Fruit fly (Drosophila melanogaster) whole organism, prepupa: ENCODE results near the gene gry.

ENCODE experiments used
- Blimp-1 ChIP-seq: fragments of 200-800 bp; sonication (Bioruptor generic); optimal IDR thresholded peaks from 3 replicates; lab custom pipeline; 2017; ENCODE audit warnings: missing biosample characterization, missing genetic modification characterization, mild to moderate bottlenecking, moderate library complexity, missing genetic modification reagents
- CG10631 ChIP-seq: fragments of 200-800 bp; sonication (Bioruptor generic); optimal IDR thresholded peaks from 2 replicates; lab custom pipeline; 2016; ENCODE audit warnings: missing biosample characterization, missing genetic modification characterization
- CG10669 ChIP-seq: fragments of 200-800 bp; sonication (Bioruptor generic); optimal IDR thresholded peaks from 3 replicates; lab custom pipeline; 2018; ENCODE audit warnings: missing biosample characterization, mild to moderate bottlenecking, missing genetic modification characterization, moderate library complexity
- CG11294 ChIP-seq: fragments of 200-800 bp; sonication (Bioruptor generic); IDR thresholded peaks from 2 replicates; pipeline ENCODE4 v1.3.6; 2022; ENCODE audit warnings: missing biosample characterization, missing genetic modification characterization
- CG11762 ChIP-seq: fragments of 200-800 bp; sonication (Bioruptor generic); optimal IDR thresholded peaks from 3 replicates; lab custom pipeline; 2016; ENCODE audit warnings: missing biosample characterization, missing genetic modification characterization; ENCODE audit not compliant: insufficient read depth
- CG11902 ChIP-seq: fragments of 200-800 bp; sonication (Bioruptor generic); optimal IDR thresholded peaks from 3 replicates; lab custom pipeline; 2016; ENCODE audit warnings: missing biosample characterization, missing genetic modification characterization
- CG15336 ChIP-seq: fragments of 200-800 bp; sonication (Bioruptor generic); IDR thresholded peaks from 2 replicates; pipeline ENCODE4 v1.3.6; 2022; ENCODE audit warnings: missing biosample characterization, missing genetic modification characterization
- CG1621 ChIP-seq: fragments of 200-800 bp; sonication (Bioruptor generic); optimal IDR thresholded peaks from 3 replicates; lab custom pipeline; 2018; ENCODE audit warnings: missing biosample characterization, mild to moderate bottlenecking, missing genetic modification characterization
- CG3032 ChIP-seq: fragments of 200-800 bp; optimal IDR thresholded peaks from 2 replicates; lab custom pipeline; 2019; ENCODE audit warnings: missing biosample characterization, mild to moderate bottlenecking, missing genetic modification characterization, moderate library complexity
- CG31627 ChIP-seq: fragments of 200-800 bp; sonication (Bioruptor generic); optimal IDR thresholded peaks from 3 replicates; lab custom pipeline; 2016; ENCODE audit warnings: missing biosample characterization, missing genetic modification characterization
- CG32006 ChIP-seq: fragments of 200-800 bp; sonication (Bioruptor generic); optimal IDR thresholded peaks from 3 replicates; lab custom pipeline; 2017; ENCODE audit warnings: missing biosample characterization, mild to moderate bottlenecking, missing genetic modification characterization
- CG34406 ChIP-seq: fragments of 200-800 bp; sonication (Bioruptor generic); optimal IDR thresholded peaks from 3 replicates; lab custom pipeline; 2016; ENCODE audit warnings: missing biosample characterization, missing genetic modification characterization
- CG3919 ChIP-seq: fragments of 200-800 bp; sonication (Bioruptor generic); optimal IDR thresholded peaks from 3 replicates; lab custom pipeline; 2016; ENCODE audit warnings: missing biosample characterization, missing genetic modification characterization
- CG6792 ChIP-seq: fragments of 200-800 bp; sonication (Bioruptor generic); optimal IDR thresholded peaks from 3 replicates; lab custom pipeline; 2016; ENCODE audit warnings: missing biosample characterization, missing genetic modification characterization
- CG6808 ChIP-seq: fragments of 200-800 bp; sonication (Bioruptor generic); optimal IDR thresholded peaks from 3 replicates; lab custom pipeline; 2017; ENCODE audit warnings: missing biosample characterization, missing genetic modification characterization, mild to moderate bottlenecking, moderate library complexity, missing genetic modification reagents
- CG6854 ChIP-seq: fragments of 200-800 bp; sonication (Bioruptor generic); optimal IDR thresholded peaks from 2 replicates; lab custom pipeline; 2017; ENCODE audit warnings: missing biosample characterization, mild to moderate bottlenecking, missing genetic modification characterization
- CG7368 ChIP-seq: fragments of 200-800 bp; sonication (Bioruptor generic); optimal IDR thresholded peaks from 3 replicates; lab custom pipeline; 2016; ENCODE audit warnings: missing biosample characterization, missing genetic modification characterization
- CG8119 ChIP-seq: fragments of 200-800 bp; sonication (Bioruptor generic); IDR thresholded peaks from 3 replicates; pipeline ENCODE4 v1.3.6; 2022; ENCODE audit warnings: missing biosample characterization, missing genetic modification characterization
- CG8319 ChIP-seq: fragments of 200-800 bp; sonication (Bioruptor generic); optimal IDR thresholded peaks from 3 replicates; lab custom pipeline; 2016; ENCODE audit warnings: missing biosample characterization, missing genetic modification characterization
- CG8632 ChIP-seq: fragments of 200-800 bp; sonication (Bioruptor generic); optimal IDR thresholded peaks from 3 replicates; lab custom pipeline; 2016; ENCODE audit warnings: missing biosample characterization, missing genetic modification characterization
- Eip75B ChIP-seq: fragments of 200-800 bp; sonication (Bioruptor generic); optimal IDR thresholded peaks from 3 replicates; lab custom pipeline; 2016; ENCODE audit warnings: missing biosample characterization, missing genetic modification characterization
- Eip78C ChIP-seq: fragments of 200-800 bp; sonication (Bioruptor generic); peaks from one replicate; lab custom pipeline; 2016; ENCODE audit warnings: missing biosample characterization, missing genetic modification characterization
- Eip93F ChIP-seq: fragments of 200-800 bp; sonication (Bioruptor generic); optimal IDR thresholded peaks from 2 replicates; lab custom pipeline; 2016; ENCODE audit warnings: missing biosample characterization, mild to moderate bottlenecking, missing genetic modification characterization
- Ets21C ChIP-seq: fragments of 200-800 bp; sonication (Bioruptor generic); optimal IDR thresholded peaks from 3 replicates; lab custom pipeline; 2016; ENCODE audit warnings: missing biosample characterization, missing genetic modification characterization
- Ets96B ChIP-seq: fragments of 200-800 bp; optimal IDR thresholded peaks from 2 replicates; lab custom pipeline; 2019; ENCODE audit warnings: missing biosample characterization, mild to moderate bottlenecking, missing genetic modification characterization, moderate library complexity
- Hr38 ChIP-seq: sonication (Bioruptor generic); optimal IDR thresholded peaks from 2 replicates; lab custom pipeline; 2016; ENCODE audit warnings: missing biosample characterization, missing genetic modification characterization
- Hr39 ChIP-seq: fragments of 200-800 bp; sonication (Bioruptor generic); optimal IDR thresholded peaks from 2 replicates; lab custom pipeline; 2016; ENCODE audit warnings: missing biosample characterization, missing genetic modification characterization
- Hr4 ChIP-seq: fragments of 200-800 bp; sonication (Bioruptor generic); optimal IDR thresholded peaks from 3 replicates; lab custom pipeline; 2016; ENCODE audit warnings: missing biosample characterization, missing genetic modification characterization
- Lpt ChIP-seq: fragments of 200-800 bp; sonication (Bioruptor generic); optimal IDR thresholded peaks from 3 replicates; lab custom pipeline; 2016; ENCODE audit warnings: missing biosample characterization, missing genetic modification characterization
- Met ChIP-seq: fragments of 200-800 bp; sonication (Bioruptor generic); optimal IDR thresholded peaks from 3 replicates; lab custom pipeline; 2016; ENCODE audit warnings: missing biosample characterization, missing genetic modification characterization
- Smox ChIP-seq: fragments of 200-800 bp; sonication (Bioruptor generic); optimal IDR thresholded peaks from 3 replicates; lab custom pipeline; 2016; ENCODE audit warnings: missing biosample characterization, missing genetic modification characterization
- Sox102F ChIP-seq: fragments of 200-800 bp; sonication (Bioruptor generic); optimal IDR thresholded peaks from 2 replicates; lab custom pipeline; 2016; ENCODE audit warnings: missing biosample characterization, mild to moderate bottlenecking, missing genetic modification characterization
- Sox14 ChIP-seq: fragments of 200-800 bp; sonication (Bioruptor generic); optimal IDR thresholded peaks from 3 replicates; lab custom pipeline; 2016; ENCODE audit warnings: missing biosample characterization, missing genetic modification characterization
- Sox15 ChIP-seq: fragments of 200-800 bp; sonication (Bioruptor generic); optimal IDR thresholded peaks from 3 replicates; lab custom pipeline; 2016; ENCODE audit warnings: missing biosample characterization, missing genetic modification characterization
- achi ChIP-seq: fragments of 200-800 bp; sonication (Bioruptor generic); optimal IDR thresholded peaks from 3 replicates; lab custom pipeline; 2016; ENCODE audit warnings: missing biosample characterization, missing genetic modification characterization
- acj6 ChIP-seq: fragments of 200-800 bp; sonication (Bioruptor generic); optimal IDR thresholded peaks from 3 replicates; lab custom pipeline; 2016; ENCODE audit warnings: missing biosample characterization, missing genetic modification characterization
- cyc ChIP-seq: fragments of 200-800 bp; sonication (Bioruptor generic); optimal IDR thresholded peaks from 3 replicates; lab custom pipeline; 2016; ENCODE audit warnings: missing biosample characterization, missing genetic modification characterization
- dac ChIP-seq: fragments of 200-800 bp; sonication (Bioruptor generic); optimal IDR thresholded peaks from 2 replicates; lab custom pipeline; 2017; ENCODE audit warnings: missing biosample characterization, mild to moderate bottlenecking, missing genetic modification characterization
- dsx ChIP-seq: fragments of 200-800 bp; optimal IDR thresholded peaks from 3 replicates; lab custom pipeline; 2019; ENCODE audit warnings: missing biosample characterization, mild to moderate bottlenecking, missing genetic modification characterization, moderate library complexity; ENCODE audit not compliant: poor library complexity, severe bottlenecking
- eg ChIP-seq: fragments of 200-800 bp; sonication (Bioruptor generic); IDR thresholded peaks from 3 replicates; pipeline ENCODE4 v1.3.6; 2022; ENCODE audit warnings: missing biosample characterization, missing genetic modification characterization
- fd59A ChIP-seq: fragments of 200-800 bp; sonication (Bioruptor generic); optimal IDR thresholded peaks from 2 replicates; lab custom pipeline; 2017; ENCODE audit warnings: missing biosample characterization, mild to moderate bottlenecking, missing genetic modification characterization, missing genetic modification reagents
- fd85E ChIP-seq: fragments of 200-800 bp; sonication (Bioruptor generic); optimal IDR thresholded peaks from 3 replicates; lab custom pipeline; 2016; ENCODE audit warnings: missing biosample characterization, missing genetic modification characterization
- lz ChIP-seq: fragments of 200-800 bp; sonication (Bioruptor generic); optimal IDR thresholded peaks from 3 replicates; lab custom pipeline; 2016; ENCODE audit warnings: missing biosample characterization, missing genetic modification characterization
- net ChIP-seq: fragments of 200-800 bp; sonication (Bioruptor generic); optimal IDR thresholded peaks from 3 replicates; lab custom pipeline; 2016; ENCODE audit warnings: missing biosample characterization, missing genetic modification characterization
- pdm3 ChIP-seq: fragments of 200-800 bp; sonication (Bioruptor generic); optimal IDR thresholded peaks from 3 replicates; lab custom pipeline; 2016; ENCODE audit warnings: missing biosample characterization, missing genetic modification characterization
- salr ChIP-seq, 2 experiments: fragments of 200-800 bp; sonication (Bioruptor generic); optimal IDR thresholded peaks; 3 replicates each; lab custom pipeline; 2016 to 2018; ENCODE audit warnings: missing biosample characterization in 2 of 2, missing genetic modification characterization in 2 of 2, mild to moderate bottlenecking in 1 of 2
- spab ChIP-seq: fragments of 200-800 bp; sonication (Bioruptor generic); optimal IDR thresholded peaks from 2 replicates; lab custom pipeline; 2017; ENCODE audit warnings: missing biosample characterization, mild to moderate bottlenecking, missing genetic modification characterization, missing genetic modification reagents
- ss ChIP-seq, 2 experiments: fragments of 200-800 bp; sonication (Bioruptor generic); optimal IDR thresholded peaks; 2 replicates in 1 of 2; 3 replicates in 1 of 2; lab custom pipeline; 2017 to 2018; ENCODE audit warnings: mild to moderate bottlenecking in 2 of 2, missing biosample characterization in 2 of 2, missing genetic modification characterization in 2 of 2, moderate library complexity in 1 of 2
- svp ChIP-seq: fragments of 200-800 bp; sonication (Bioruptor generic); peaks from one replicate; lab custom pipeline; 2016; ENCODE audit warnings: missing biosample characterization, missing genetic modification characterization
- topi ChIP-seq: fragments of 200-800 bp; sonication (Bioruptor generic); optimal IDR thresholded peaks from 3 replicates; lab custom pipeline; 2016; ENCODE audit warnings: missing biosample characterization, missing genetic modification characterization
- vri ChIP-seq: fragments of 200-800 bp; sonication (Bioruptor generic); optimal IDR thresholded peaks from 3 replicates; lab custom pipeline; 2016; ENCODE audit warnings: missing biosample characterization, mild to moderate bottlenecking, missing genetic modification characterization

gry gene

dm6 chr3L:3251659-3252490 lies 53.0 kb downstream of the gry start:
- no peak for TF ChIP-seq Ets21C
- peak; percentile 39 for TF ChIP-seq vri (GFP tag; lab: Kevin White, UChicago)
- TF ChIP-seq Hr4 (GFP tag; lab: Kevin White, UChicago), result no peak
- TF ChIP-seq Sox15 (GFP tag; lab: Kevin White, UChicago), result no peak
- TF ChIP-seq CG6854 (GFP tag; lab: Kevin White, UChicago), result no peak
- TF ChIP-seq CG6792, result no peak
- TF ChIP-seq CG8119 (GFP tag; lab: Robert Waterston, UW), result peak; percentile 37; the same call in 1 of the 3 replicates
- no peak for TF ChIP-seq CG11902
- peak; percentile 65 for TF ChIP-seq CG15336 (GFP tag; lab: Robert Waterston, UW)
- TF ChIP-seq CG34406 (GFP tag; lab: Kevin White, UChicago), result no peak
- no peak for TF ChIP-seq acj6 (GFP tag; lab: Kevin White, UChicago)
- TF ChIP-seq spab (GFP tag; lab: Kevin White, UChicago), result no peak
- TF ChIP-seq Eip93F, result no peak
- no peak for TF ChIP-seq fd59A (GFP tag; lab: Kevin White, UChicago)
- TF ChIP-seq lz (GFP tag; lab: Kevin White, UChicago), result no peak
- peak; percentile 75 for TF ChIP-seq svp (GFP tag; lab: Kevin White, UChicago)
- TF ChIP-seq topi, result no peak
- TF ChIP-seq Blimp-1 (GFP tag; lab: Kevin White, UChicago), result peak; percentile 64
- TF ChIP-seq pdm3, result no peak
- no peak for TF ChIP-seq dsx (GFP tag; lab: Kevin White, UChicago)
- TF ChIP-seq Sox102F, result no peak
- no peak for TF ChIP-seq Met
- TF ChIP-seq CG32006 (GFP tag; lab: Kevin White, UChicago), result no peak
- no peak for TF ChIP-seq dac (GFP tag; lab: Kevin White, UChicago)
- no peak for TF ChIP-seq achi
- no peak for TF ChIP-seq CG11294 (GFP tag; lab: Robert Waterston, UW)
- TF ChIP-seq cyc, result no peak
- no peak for TF ChIP-seq CG31627 (GFP tag; lab: Kevin White, UChicago)
- TF ChIP-seq eg (GFP tag; lab: Robert Waterston, UW), result peak; percentile 67; the same call in 2 of the 3 replicates
- TF ChIP-seq CG10669 (GFP tag; lab: Kevin White, UChicago), result no peak
- no peak for TF ChIP-seq CG6808 (GFP tag; lab: Kevin White, UChicago)
- no peak for TF ChIP-seq fd85E
- TF ChIP-seq Ets96B (tag; lab: Kevin White, UChicago), result no peak
- TF ChIP-seq net, result no peak
- no peak for TF ChIP-seq CG8319 (GFP tag; lab: Kevin White, UChicago)
- TF ChIP-seq CG7368, result no peak
- no peak for TF ChIP-seq Smox (GFP tag; lab: Kevin White, UChicago)
- TF ChIP-seq Hr39 (GFP tag; lab: Kevin White, UChicago), result no peak
- TF ChIP-seq CG8632 (GFP tag; lab: Kevin White, UChicago), result no peak
- TF ChIP-seq salr (GFP tag; optimal IDR thresholded peaks at IDR 0.05; lab: Kevin White, UChicago), result no peak
- TF ChIP-seq CG3919, result no peak
- TF ChIP-seq Eip78C (GFP tag; lab: Kevin White, UChicago), result peak; percentile 55
- no peak for TF ChIP-seq Eip75B (GFP tag; lab: Kevin White, UChicago)
- TF ChIP-seq CG1621, result no peak
- TF ChIP-seq CG11762 (GFP tag; lab: Kevin White, UChicago), result no peak
- no peak for TF ChIP-seq Sox14
- TF ChIP-seq ss (GFP tag; optimal IDR thresholded peaks at IDR 0.05; lab: Kevin White, UChicago), result no peak
- no peak for TF ChIP-seq CG3032 (tag; lab: Kevin White, UChicago)
- no peak for TF ChIP-seq Lpt (GFP tag; lab: Kevin White, UChicago)
- no peak for TF ChIP-seq CG10631
- no peak for TF ChIP-seq Hr38 (GFP tag; lab: Kevin White, UChicago)
